Worm (Caenorhabditis elegans): ENCODE data around the gene srb-1.

srb-1 gene

ce11 chrII:5182451-5182850 lies 11.6 kb upstream of the srb-1 start (continued):
- TF ChIP-seq mcd-1 (GFP tag; IDR thresholded peaks at IDR 0.05) (peak; percentile 50), ztf-3 (GFP tag; optimal IDR thresholded peaks at IDR 0.05) (no peak), K11D2.4 (GFP tag; IDR thresholded peaks at IDR 0.05) (0 out of 2 replicates have a peak, but pooled peaks have one; percentile 50), ceh-91 (GFP tag; IDR thresholded peaks at IDR 0.05) (no peak), attf-5 (GFP tag; optimal IDR thresholded peaks at IDR 0.05) (peak; percentile 54), mel-28 (tag; optimal IDR thresholded peaks at IDR 0.05; ENCODE audit: borderline replicate concordance) (no peak), lsl-1 (GFP tag; optimal IDR thresholded peaks at IDR 0.05) (no peak), hrde-1 (tag; optimal IDR thresholded peaks at IDR 0.05; ENCODE audit: borderline replicate concordance) (no peak), ztf-26 (tag; optimal IDR thresholded peaks at IDR 0.05) (peak; percentile 64), rec-8 (tag; optimal IDR thresholded peaks at IDR 0.05) (no peak), lin-35 (GFP tag; optimal IDR thresholded peaks at IDR 0.05) (peak in 1 of 3 experiments; percentile 60), ceh-79 (tag; optimal IDR thresholded peaks at IDR 0.05) (no peak), K12H6.12 (tag; optimal IDR thresholded peaks at IDR 0.05) (peak; percentile 52), nfya-2 (GFP tag; IDR thresholded peaks at IDR 0.05) (no peak), B0035.1 (tag; optimal IDR thresholded peaks at IDR 0.05) (no peak), pbrm-1 (GFP tag; IDR thresholded peaks at IDR 0.05) (peak; percentile 43; the same call in 1 of the 2 replicates), nfya-1 (tag; optimal IDR thresholded peaks at IDR 0.05; ENCODE audit: borderline replicate concordance, insufficient read depth) (no peak), aptf-2 (GFP tag; conservative IDR thresholded peaks at IDR 0.05) (no peak), tlf-1 (GFP tag; optimal IDR thresholded peaks at IDR 0.05) (peak; percentile 72), F49E8.2 (tag; optimal IDR thresholded peaks at IDR 0.05; ENCODE audit: insufficient read depth) (no peak), dpff-1 (tag; optimal IDR thresholded peaks at IDR 0.05) (no peak), T07F8.4 (tag; optimal IDR thresholded peaks at IDR 0.05) (no peak), gei-17 (GFP tag; optimal IDR thresholded peaks at IDR 0.05) (no peak), hlh-26 (GFP tag; conservative IDR thresholded peaks at IDR 0.05) (no peak), lin-54 (GFP tag; optimal IDR thresholded peaks at IDR 0.05) (peak; percentile 20), ceh-58 (GFP tag; IDR thresholded peaks at IDR 0.05) (no peak), ekl-4 (GFP tag; IDR thresholded peaks at IDR 0.05) (no peak), let-526 (GFP tag; IDR thresholded peaks at IDR 0.05) (peak; percentile 80), unc-62 (GFP tag; optimal IDR thresholded peaks at IDR 0.05) (no peak), madf-6 (GFP tag; IDR thresholded peaks at IDR 0.05) (peak; percentile 20; the same call in 1 of the 2 replicates), him-1 (tag; optimal IDR thresholded peaks at IDR 0.05) (no peak), ceh-100 (GFP tag; IDR thresholded peaks at IDR 0.05) (no peak), B0261.1 (tag; optimal IDR thresholded peaks at IDR 0.05) (no peak), ztf-22 (GFP tag; optimal IDR thresholded peaks at IDR 0.05) (peak; percentile 74), lir-1 (GFP tag; conservative IDR thresholded peaks at IDR 0.05) (no peak), snpc-1.1 (tag; optimal IDR thresholded peaks at IDR 0.05; ENCODE audit: insufficient read depth) (no peak), nhr-90 (tag; optimal IDR thresholded peaks at IDR 0.05) (peak; percentile 60), xnd-1 (tag; optimal IDR thresholded peaks at IDR 0.05) (no peak), die-1 (tag; optimal IDR thresholded peaks at IDR 0.05) (no peak), F23B12.7 (tag; optimal IDR thresholded peaks at IDR 0.05; ENCODE audit: insufficient read depth) (no peak), madf-3 (GFP tag; IDR thresholded peaks at IDR 0.05) (no peak), cebp-2 (GFP tag; IDR thresholded peaks at IDR 0.05) (no peak), T26A5.8 (tag; optimal IDR thresholded peaks at IDR 0.05) (no peak), egl-18 (GFP tag; IDR thresholded peaks at IDR 0.05) (no peak), bed-2 (GFP tag; IDR thresholded peaks at IDR 0.05) (no peak), unc-130 (GFP tag; optimal IDR thresholded peaks at IDR 0.05) (no peak), ceh-40 (GFP tag; IDR thresholded peaks at IDR 0.05) (no peak), F33H1.4 (GFP tag; IDR thresholded peaks at IDR 0.05) (no peak)

Data from whole organism, young adult.